Fruit fly (Drosophila melanogaster) whole organism, embryonic: Measurements from ENCODE around the gene IFT54.
A peak's percentile ranks its signal among the peaks of the same experiment; 100 is the strongest.

Experiments used
- Ada2b ChIP-seq: fragments of 200-800 bp; sonication (Bioruptor generic); IDR thresholded peaks from 2 replicates; pipeline ENCODE4 v1.3.6; 2022; ENCODE audit warnings: missing biosample characterization, missing genetic modification characterization
- CG10209 ChIP-seq: fragments of 200-800 bp; sonication (Bioruptor generic); optimal IDR thresholded peaks from 3 replicates; lab custom pipeline; 2017; ENCODE audit warnings: missing biosample characterization, mild to moderate bottlenecking, missing genetic modification characterization, missing genetic modification reagents
- CG11560 ChIP-seq: fragments of 200-800 bp; sonication (Bioruptor generic); IDR thresholded peaks from 3 replicates; pipeline ENCODE4 v1.3.6; 2022; ENCODE audit warnings: missing biosample characterization, missing genetic modification characterization
- CG12219 ChIP-seq: fragments of 200-800 bp; sonication (Bioruptor generic); optimal IDR thresholded peaks from 3 replicates; lab custom pipeline; 2018; ENCODE audit warnings: missing biosample characterization, mild to moderate bottlenecking, missing genetic modification characterization
- CG14441 ChIP-seq: fragments of 200-800 bp; sonication (Bioruptor generic); IDR thresholded peaks from 2 replicates; pipeline ENCODE4 v1.3.6; 2022; ENCODE audit warnings: missing biosample characterization, missing genetic modification characterization
- CG15073 ChIP-seq: fragments of 200-800 bp; sonication (Bioruptor generic); optimal IDR thresholded peaks from 2 replicates; lab custom pipeline; 2016; ENCODE audit warnings: missing biosample characterization, missing genetic modification characterization
- CG3995 ChIP-seq: fragments of 200-800 bp; sonication (Bioruptor generic); optimal IDR thresholded peaks from 3 replicates; lab custom pipeline; 2016; ENCODE audit warnings: missing biosample characterization, missing genetic modification characterization
- CG42726 ChIP-seq: fragments of 200-800 bp; sonication (Bioruptor generic); IDR thresholded peaks from 2 replicates; pipeline ENCODE4 v1.3.6; 2022; ENCODE audit warnings: missing biosample characterization, missing genetic modification characterization; ENCODE audit not compliant: partially characterized antibody
- CG6175 ChIP-seq: fragments of 200-800 bp; sonication (Bioruptor generic); IDR thresholded peaks from 3 replicates; pipeline ENCODE4 v1.3.6; 2022; ENCODE audit warnings: missing biosample characterization, missing genetic modification characterization
- CG7963 ChIP-seq: fragments of 200-800 bp; sonication (Bioruptor generic); IDR thresholded peaks from 3 replicates; pipeline ENCODE4 v1.3.6; 2022; ENCODE audit warnings: missing biosample characterization, missing genetic modification characterization; ENCODE audit not compliant: partially characterized antibody
- CG9727 ChIP-seq: fragments of 200-800 bp; sonication (Bioruptor generic); optimal IDR thresholded peaks from 3 replicates; lab custom pipeline; 2017; ENCODE audit warnings: missing biosample characterization, mild to moderate bottlenecking, missing genetic modification characterization
- CG9817 ChIP-seq: fragments of 200-800 bp; sonication (Bioruptor generic); optimal IDR thresholded peaks from 2 replicates; lab custom pipeline; 2018; ENCODE audit warnings: missing biosample characterization, mild to moderate bottlenecking, missing genetic modification characterization, moderate library complexity
- D19B ChIP-seq: fragments of 200-800 bp; sonication (Bioruptor generic); optimal IDR thresholded peaks from 2 replicates; lab custom pipeline; 2017; ENCODE audit warnings: missing biosample characterization, mild to moderate bottlenecking, missing genetic modification characterization
- Elba2 ChIP-seq: fragments of 200-800 bp; sonication (Bioruptor generic); optimal IDR thresholded peaks from 3 replicates; lab custom pipeline; 2016; ENCODE audit warnings: missing biosample characterization, missing genetic modification characterization
- HLH4C ChIP-seq: fragments of 200-800 bp; sonication (Bioruptor generic); IDR thresholded peaks from 3 replicates; pipeline ENCODE4 v1.3.6; 2022; ENCODE audit warnings: missing biosample characterization, missing genetic modification characterization; ENCODE audit not compliant: partially characterized antibody
- Hand ChIP-seq: fragments of 200-800 bp; sonication (Bioruptor generic); optimal IDR thresholded peaks from 2 replicates; lab custom pipeline; 2017; ENCODE audit warnings: mild to moderate bottlenecking, missing biosample characterization, missing genetic modification reagents, missing genetic modification characterization
- Hr78 ChIP-seq, 2 experiments: fragments of 200-800 bp in 1 of 2; fragments of >200 bp in 1 of 2; sonication (Bioruptor generic) in 1 of 2; optimal IDR thresholded peaks; 2 replicates each; lab custom pipeline; 2017 to 2019; ENCODE audit warnings: missing biosample characterization in 2 of 2, missing genetic modification characterization in 2 of 2, mild to moderate bottlenecking in 1 of 2, moderate library complexity in 1 of 2
- Jarid2 ChIP-seq: fragments of 200-800 bp; sonication (Bioruptor generic); optimal IDR thresholded peaks from 3 replicates; lab custom pipeline; 2017; ENCODE audit warnings: mild to moderate bottlenecking, missing biosample characterization, missing genetic modification reagents, missing genetic modification characterization
- Kr ChIP-seq: fragments of 200-800 bp; sonication (Bioruptor generic); optimal IDR thresholded peaks from 2 replicates; lab custom pipeline; 2017; ENCODE audit warnings: missing biosample characterization, mild to moderate bottlenecking, missing genetic modification characterization
- Oaz ChIP-seq: fragments of 200-800 bp; sonication (Bioruptor generic); IDR thresholded peaks from 2 replicates; pipeline ENCODE4 v1.3.6; 2022; ENCODE audit warnings: missing biosample characterization, missing genetic modification characterization
- Usf ChIP-seq: fragments of 200-800 bp; sonication (Bioruptor generic); optimal IDR thresholded peaks from 2 replicates; lab custom pipeline; 2017; ENCODE audit warnings: missing genotype, missing biosample characterization, missing genetic modification characterization
- al ChIP-seq: fragments of 200-800 bp; sonication (Bioruptor generic); IDR thresholded peaks from 2 replicates; pipeline ENCODE4 v1.3.6; 2022; ENCODE audit warnings: missing biosample characterization, missing genetic modification characterization
- az2 ChIP-seq: fragments of 200-800 bp; sonication (Bioruptor generic); optimal IDR thresholded peaks from 3 replicates; lab custom pipeline; 2016; ENCODE audit warnings: missing biosample characterization, missing genetic modification characterization
- bbx ChIP-seq: fragments of 200-800 bp; sonication (Bioruptor generic); IDR thresholded peaks from 2 replicates; pipeline ENCODE4 v1.3.6; 2022; ENCODE audit warnings: missing biosample characterization, missing genetic modification characterization; ENCODE audit not compliant: partially characterized antibody
- bowl ChIP-seq: fragments of 200-800 bp; sonication (Bioruptor generic); IDR thresholded peaks from 2 replicates; pipeline ENCODE4 v1.3.6; 2022; ENCODE audit warnings: missing biosample characterization, missing genetic modification characterization
- br ChIP-seq: fragments of >200 bp; optimal IDR thresholded peaks from 2 replicates; lab custom pipeline; 2017
- cato ChIP-seq: fragments of 200-800 bp; sonication (Bioruptor generic); optimal IDR thresholded peaks from 2 replicates; lab custom pipeline; 2016; ENCODE audit warnings: missing biosample characterization, missing genetic modification characterization, borderline replicate concordance
- chn ChIP-seq: fragments of 200-800 bp; sonication (Bioruptor generic); optimal IDR thresholded peaks from 2 replicates; lab custom pipeline; 2016; ENCODE audit warnings: missing biosample characterization, missing genetic modification characterization
- dysf ChIP-seq: fragments of 200-800 bp; sonication (Bioruptor generic); IDR thresholded peaks from 3 replicates; pipeline ENCODE4 v1.3.6; 2022; ENCODE audit warnings: missing biosample characterization, missing genetic modification characterization
- exex ChIP-seq: fragments of 200-800 bp; sonication (Bioruptor generic); optimal IDR thresholded peaks from 4 replicates; lab custom pipeline; 2018; ENCODE audit warnings: missing biosample characterization, mild to moderate bottlenecking, missing genetic modification characterization, moderate library complexity
- eyg ChIP-seq: fragments of 200-800 bp; sonication (Bioruptor generic); optimal IDR thresholded peaks from 3 replicates; lab custom pipeline; 2016; ENCODE audit warnings: missing biosample characterization, missing genetic modification characterization
- fd102C ChIP-seq: fragments of 200-800 bp; sonication (Bioruptor generic); optimal IDR thresholded peaks from 2 replicates; lab custom pipeline; 2018; ENCODE audit warnings: missing biosample characterization, mild to moderate bottlenecking, missing genetic modification characterization, moderate library complexity
- fu2 ChIP-seq: fragments of 200-800 bp; sonication (Bioruptor generic); optimal IDR thresholded peaks from 2 replicates; lab custom pipeline; 2016; ENCODE audit warnings: missing biosample characterization, missing genetic modification characterization
- hbn ChIP-seq: fragments of 200-800 bp; sonication (Bioruptor generic); IDR thresholded peaks from 2 replicates; pipeline ENCODE4 v1.3.6; 2022; ENCODE audit warnings: missing biosample characterization, missing genetic modification characterization; ENCODE audit not compliant: partially characterized antibody
- hkb ChIP-seq, 2 experiments: fragments of 200-800 bp in 1 of 2; fragments of >200 bp in 1 of 2; sonication (Bioruptor generic) in 1 of 2; IDR thresholded peaks in 1 of 2; optimal IDR thresholded peaks in 1 of 2; 2 replicates each; pipeline versions ENCODE4 v1.3.6 to Lab custom; 2017 to 2022; ENCODE audit warnings: missing biosample characterization in 1 of 2, missing genetic modification characterization in 1 of 2
- nau ChIP-seq: fragments of 200-800 bp; sonication (Bioruptor generic); optimal IDR thresholded peaks from 3 replicates; lab custom pipeline; 2017; ENCODE audit warnings: missing biosample characterization, mild to moderate bottlenecking, missing genetic modification characterization, missing genetic modification reagents
- odd ChIP-seq: fragments of 200-800 bp; sonication (Bioruptor generic); optimal IDR thresholded peaks from 2 replicates; lab custom pipeline; 2017; ENCODE audit warnings: missing biosample characterization, mild to moderate bottlenecking, missing genetic modification characterization
- peb ChIP-seq: fragments of 200-800 bp; sonication (Bioruptor generic); IDR thresholded peaks from 2 replicates; pipeline ENCODE4 v1.3.6; 2022; ENCODE audit warnings: missing biosample characterization, missing genetic modification characterization
- prd ChIP-seq, 3 experiments: fragments of >200 bp in 2 of 3; fragments of 200-800 bp in 1 of 3; sonication (Bioruptor generic) in 1 of 3; optimal IDR thresholded peaks in 2 of 3; IDR thresholded peaks in 1 of 3; 2 replicates in 2 of 3; 3 replicates in 1 of 3; pipeline versions ENCODE4 v1.3.6 to Lab custom; 2017 to 2022; ENCODE audit warnings: missing biosample characterization in 1 of 3, missing genetic modification characterization in 1 of 3
- pum ChIP-seq: fragments of 200-800 bp; sonication (Bioruptor generic); optimal IDR thresholded peaks from 2 replicates; lab custom pipeline; 2016; ENCODE audit warnings: missing biosample characterization, missing genetic modification characterization
- ranshi ChIP-seq: fragments of 200-800 bp; sonication (Bioruptor generic); IDR thresholded peaks from 2 replicates; pipeline ENCODE4 v1.3.6; 2022; ENCODE audit warnings: missing biosample characterization, missing genetic modification characterization
- repo ChIP-seq: fragments of 200-800 bp; sonication (Bioruptor generic); optimal IDR thresholded peaks from 2 replicates; lab custom pipeline; 2016; ENCODE audit warnings: missing biosample characterization, missing genetic modification characterization
- seq ChIP-seq: fragments of 200-800 bp; sonication (Bioruptor generic); IDR thresholded peaks from 2 replicates; pipeline ENCODE4 v1.3.6; 2022; ENCODE audit warnings: missing biosample characterization, missing genetic modification characterization
- shn ChIP-seq: fragments of 200-800 bp; sonication (Bioruptor generic); optimal IDR thresholded peaks from 3 replicates; lab custom pipeline; 2016; ENCODE audit warnings: missing biosample characterization, missing genetic modification characterization
- slou ChIP-seq: fragments of 200-800 bp; sonication (Bioruptor generic); optimal IDR thresholded peaks from 3 replicates; lab custom pipeline; 2016; ENCODE audit warnings: missing biosample characterization, missing genetic modification characterization
- so ChIP-seq: fragments of 200-800 bp; sonication (Bioruptor generic); IDR thresholded peaks from 3 replicates; pipeline ENCODE4 v1.3.6; 2022; ENCODE audit warnings: missing biosample characterization, missing genetic modification characterization
- stwl ChIP-seq: fragments of 200-800 bp; sonication (Bioruptor generic); optimal IDR thresholded peaks from 3 replicates; lab custom pipeline; 2018; ENCODE audit warnings: missing biosample characterization, mild to moderate bottlenecking, missing genetic modification characterization, moderate library complexity

Gene IFT54

dm6 chr3R:14346838-14347745, 44.9 kb downstream of the IFT54 start (continued):
- no peak for TF ChIP-seq Kr (GFP tag; lab: Kevin White, UChicago)
- TF ChIP-seq prd (optimal IDR thresholded peaks at IDR 0.05; lab: Kevin White, UChicago): no peak
- TF ChIP-seq prd (GFP tag; IDR thresholded peaks at IDR 0.05; lab: Robert Waterston, UW): peak; percentile 28; the same call in 1 of the 3 replicates
- peak; percentile 38; the same call in 1 of the 2 replicates for TF ChIP-seq ranshi (GFP tag; lab: Robert Waterston, UW)
- TF ChIP-seq Oaz: no peak
- no peak for TF ChIP-seq exex (tag; lab: Kevin White, UChicago)
- no peak for TF ChIP-seq bbx (GFP tag; lab: Robert Waterston, UW)
- TF ChIP-seq cato (GFP tag; lab: Kevin White, UChicago): peak; percentile 31
- TF ChIP-seq Usf: no peak
- TF ChIP-seq bowl (GFP tag; lab: Robert Waterston, UW): no peak
- TF ChIP-seq Ada2b: peak; percentile 27; the same call in 1 of the 2 replicates
- peak; percentile 42 for TF ChIP-seq D19B (GFP tag; lab: Kevin White, UChicago)
- TF ChIP-seq CG10209: peak; percentile 65
- no peak for TF ChIP-seq shn (GFP tag; lab: Kevin White, UChicago)
- peak; percentile 69 for TF ChIP-seq Hand
- TF ChIP-seq HLH4C (GFP tag; lab: Robert Waterston, UW): no peak
- TF ChIP-seq peb (GFP tag; lab: Robert Waterston, UW): no peak
- peak; percentile 49 for TF ChIP-seq nau (GFP tag; lab: Kevin White, UChicago)
- TF ChIP-seq fd102C (GFP tag; lab: Kevin White, UChicago): no peak
- no peak for TF ChIP-seq CG14441 (GFP tag; lab: Robert Waterston, UW)
- peak; percentile 41 for TF ChIP-seq CG9817
- peak; percentile 63; the same call in 2 of the 3 replicates for TF ChIP-seq so (GFP tag; lab: Robert Waterston, UW)
- no peak for TF ChIP-seq hbn (GFP tag; lab: Robert Waterston, UW)
- peak; percentile 40 for TF ChIP-seq az2 (GFP tag; lab: Kevin White, UChicago)
- TF ChIP-seq repo (GFP tag; lab: Kevin White, UChicago): no peak
- no peak for TF ChIP-seq CG6175 (GFP tag; lab: Robert Waterston, UW)
- TF ChIP-seq Hr78 (GFP tag; optimal IDR thresholded peaks at IDR 0.05; lab: Kevin White, UChicago): peak in 1 of 2 experiments; percentile 9
- TF ChIP-seq CG3995 (GFP tag; lab: Kevin White, UChicago): peak; percentile 14
- no peak for TF ChIP-seq br (lab: Kevin White, UChicago)
- TF ChIP-seq stwl (tag; lab: Kevin White, UChicago): no peak
- TF ChIP-seq hkb (optimal IDR thresholded peaks at IDR 0.05; lab: Kevin White, UChicago): no peak
- TF ChIP-seq hkb (GFP tag; IDR thresholded peaks at IDR 0.05; lab: Robert Waterston, UW): peak; percentile 78
- TF ChIP-seq pum: no peak
- peak; percentile 51 for TF ChIP-seq odd (GFP tag; lab: Kevin White, UChicago)
- TF ChIP-seq CG9727 (GFP tag; lab: Kevin White, UChicago): peak; percentile 65
- peak; percentile 40 for TF ChIP-seq CG12219 (GFP tag; lab: Kevin White, UChicago)
- TF ChIP-seq slou (GFP tag; lab: Kevin White, UChicago): peak; percentile 56
- no peak for TF ChIP-seq fu2 (GFP tag; lab: Kevin White, UChicago)
- TF ChIP-seq chn (GFP tag; lab: Kevin White, UChicago): no peak
- no peak; the same call in 1 of the 2 replicates for TF ChIP-seq seq
- no peak for TF ChIP-seq CG15073 (GFP tag; lab: Kevin White, UChicago)
- TF ChIP-seq CG11560 (tag; lab: Robert Waterston, UW): no peak
- no peak for TF ChIP-seq Elba2 (GFP tag; lab: Kevin White, UChicago)
- TF ChIP-seq Jarid2: peak; percentile 25
- TF ChIP-seq CG7963: no peak
- peak; percentile 69 for TF ChIP-seq dysf (GFP tag; lab: Robert Waterston, UW)
- no peak for TF ChIP-seq CG42726 (GFP tag; lab: Robert Waterston, UW)
- 0 out of 2 replicates have a peak, but pooled peaks have one; percentile 36 for TF ChIP-seq al (GFP tag; lab: Robert Waterston, UW)
- no peak for TF ChIP-seq eyg (GFP tag; lab: Kevin White, UChicago)
